Fruit fly (Drosophila melanogaster): ENCODE results near the gene Stt3B.

- no peak for TF ChIP-seq psq (GFP tag; optimal IDR thresholded peaks at IDR 0.05)
- no peak for TF ChIP-seq N (GFP tag; optimal IDR thresholded peaks at IDR 0.05)
- TF ChIP-seq CrebA (GFP tag; optimal IDR thresholded peaks at IDR 0.05; ENCODE audit: borderline replicate concordance) = no peak
- TF ChIP-seq GATAd (GFP tag; optimal IDR thresholded peaks at IDR 0.05) = no peak
- TF ChIP-seq Abd-B (GFP tag; optimal IDR thresholded peaks at IDR 0.05) = no peak
- TF ChIP-seq dmrt93B (GFP tag; optimal IDR thresholded peaks at IDR 0.05) = no peak
Measured at dm6 chr3R:25056488-25057157, 12.8 kb downstream of the Stt3B start.

Data from whole organism, wandering third instar larva.